Fruit fly (Drosophila melanogaster) whole organism, embryonic: ENCODE results near the gene CG12035.

Source experiments
- Ada2b ChIP-seq: fragments of 200-800 bp; sonication (Bioruptor generic); IDR thresholded peaks from 2 replicates; pipeline ENCODE4 v1.3.6; 2022; ENCODE audit warnings: missing biosample characterization, missing genetic modification characterization
- Awh ChIP-seq: fragments of 200-800 bp; sonication (Bioruptor generic); IDR thresholded peaks from 2 replicates; pipeline ENCODE4, ENCODE4 v1.3.6; 2022; ENCODE audit warnings: missing biosample characterization, missing genetic modification characterization
- B-H2 ChIP-seq: fragments of 200-800 bp; sonication (Bioruptor generic); optimal IDR thresholded peaks from 2 replicates; lab custom pipeline; 2018; ENCODE audit warnings: missing biosample characterization, mild to moderate bottlenecking, missing genetic modification characterization
- CG10979 ChIP-seq: fragments of 200-800 bp; sonication (Bioruptor generic); optimal IDR thresholded peaks from 2 replicates; lab custom pipeline; 2018; ENCODE audit warnings: missing biosample characterization, mild to moderate bottlenecking, missing genetic modification characterization, moderate library complexity
- CG11093 ChIP-seq: fragments of 200-800 bp; sonication (Bioruptor generic); IDR thresholded peaks from 3 replicates; pipeline ENCODE4 v1.3.6; 2022; ENCODE audit warnings: missing biosample characterization, missing genetic modification characterization
- CG13296 ChIP-seq: fragments of 200-800 bp; sonication (Bioruptor generic); optimal IDR thresholded peaks from 3 replicates; lab custom pipeline; 2018; ENCODE audit warnings: missing biosample characterization, mild to moderate bottlenecking, missing genetic modification characterization
- CG15269 ChIP-seq: fragments of 200-800 bp; sonication (Bioruptor generic); optimal IDR thresholded peaks from 2 replicates; lab custom pipeline; 2018; ENCODE audit warnings: missing biosample characterization, mild to moderate bottlenecking, missing genetic modification characterization, moderate library complexity
- CG1647 ChIP-seq: fragments of 200-800 bp; sonication (Bioruptor generic); optimal IDR thresholded peaks from 3 replicates; lab custom pipeline; 2016; ENCODE audit warnings: missing biosample characterization, missing genetic modification characterization
- CG1832 ChIP-seq: fragments of 200-800 bp; sonication (Bioruptor generic); optimal IDR thresholded peaks from 2 replicates; lab custom pipeline; 2017; ENCODE audit warnings: missing biosample characterization, mild to moderate bottlenecking, missing genetic modification characterization, inconsistent platforms
- CG2120 ChIP-seq: fragments of 200-800 bp; sonication (Bioruptor generic); optimal IDR thresholded peaks from 3 replicates; lab custom pipeline; 2016; ENCODE audit warnings: missing biosample characterization, missing genetic modification characterization
- CG32772 ChIP-seq: fragments of 200-800 bp; sonication (Bioruptor generic); IDR thresholded peaks from 2 replicates; pipeline ENCODE4 v1.3.6; 2022; ENCODE audit warnings: missing biosample characterization, missing genetic modification characterization
- CG3726 ChIP-seq: fragments of 200-800 bp; sonication (Bioruptor generic); IDR thresholded peaks from 3 replicates; pipeline ENCODE4, ENCODE4 v1.3.6; 2022; ENCODE audit warnings: missing biosample characterization, missing genetic modification characterization
- CG4360 ChIP-seq: fragments of 200-800 bp; sonication (Bioruptor generic); IDR thresholded peaks from 2 replicates; pipeline ENCODE4 v1.3.6; 2022; ENCODE audit warnings: missing biosample characterization, missing genetic modification characterization
- CG43689 ChIP-seq: fragments of 200-800 bp; sonication (Bioruptor generic); IDR thresholded peaks from 2 replicates; pipeline ENCODE4 v1.3.6; 2022; ENCODE audit warnings: missing biosample characterization, missing genetic modification characterization
- CG4707 ChIP-seq: fragments of 200-800 bp; sonication (Bioruptor generic); optimal IDR thresholded peaks from 2 replicates; lab custom pipeline; 2018; ENCODE audit warnings: missing biosample characterization, mild to moderate bottlenecking, missing genetic modification characterization, moderate library complexity
- CG7745 ChIP-seq: fragments of 200-800 bp; sonication (Bioruptor generic); optimal IDR thresholded peaks from 2 replicates; lab custom pipeline; 2018; ENCODE audit warnings: missing biosample characterization, mild to moderate bottlenecking, missing genetic modification characterization, moderate library complexity
- Deaf1 ChIP-seq: fragments of 200-800 bp; optimal IDR thresholded peaks from 3 replicates; lab custom pipeline; 2019; ENCODE audit warnings: missing biosample characterization, mild to moderate bottlenecking, missing genetic modification characterization, moderate library complexity
- Dfd ChIP-seq, 2 experiments: fragments of >200 bp; optimal IDR thresholded peaks; 2 replicates each; lab custom pipeline; 2017; ENCODE audit warnings: missing biosample characterization in 2 of 2, missing genetic modification characterization in 2 of 2
- Drgx ChIP-seq: fragments of 200-800 bp; sonication (Bioruptor generic); IDR thresholded peaks from 2 replicates; pipeline ENCODE4 v1.3.6; 2022; ENCODE audit warnings: missing biosample characterization, missing genetic modification characterization
- Eip74EF ChIP-seq, 2 experiments: fragments of 200-800 bp in 1 of 2; fragments of >200 bp in 1 of 2; sonication (Bioruptor generic) in 1 of 2; optimal IDR thresholded peaks; 2 replicates each; lab custom pipeline; 2017 to 2019; ENCODE audit warnings: missing biosample characterization in 2 of 2, missing genetic modification characterization in 2 of 2, mild to moderate bottlenecking in 1 of 2, moderate library complexity in 1 of 2
- H15 ChIP-seq: fragments of 200-800 bp; sonication (Bioruptor generic); IDR thresholded peaks from 3 replicates; pipeline ENCODE4 v1.3.6; 2022; ENCODE audit warnings: missing biosample characterization, missing genetic modification characterization
- H2.0 ChIP-seq: fragments of 200-800 bp; sonication (Bioruptor generic); IDR thresholded peaks from 2 replicates; pipeline ENCODE4 v1.3.6; 2022; ENCODE audit warnings: missing biosample characterization, missing genetic modification characterization
- HLHmδ ChIP-seq: fragments of 200-800 bp; sonication (Bioruptor generic); optimal IDR thresholded peaks from 2 replicates; lab custom pipeline; 2018; ENCODE audit warnings: missing biosample characterization, mild to moderate bottlenecking, missing genetic modification characterization, moderate library complexity
- Hr3 ChIP-seq: fragments of 200-800 bp; sonication (Bioruptor generic); optimal IDR thresholded peaks from 3 replicates; lab custom pipeline; 2016; ENCODE audit warnings: missing biosample characterization, missing genetic modification characterization
- Med ChIP-seq: fragments of 200-800 bp; sonication (Bioruptor generic); peaks from one replicate; lab custom pipeline; 2016; ENCODE audit warnings: missing biosample characterization, missing genetic modification characterization, mild to moderate bottlenecking, inconsistent platforms, moderate library complexity
- Mrtf ChIP-seq: fragments of 200-800 bp; sonication (Bioruptor generic); IDR thresholded peaks from 3 replicates; pipeline ENCODE4 v1.3.6; 2022; ENCODE audit warnings: missing biosample characterization, missing genetic modification characterization
- Optix ChIP-seq: fragments of 200-800 bp; sonication (Bioruptor generic); IDR thresholded peaks from 3 replicates; pipeline ENCODE4 v1.3.6; 2022; ENCODE audit warnings: missing biosample characterization, missing genetic modification characterization
- Sry-β ChIP-seq: fragments of 200-800 bp; sonication (Bioruptor generic); optimal IDR thresholded peaks from 2 replicates; lab custom pipeline; 2018; ENCODE audit warnings: missing biosample characterization, mild to moderate bottlenecking, missing genetic modification characterization, moderate library complexity
- abd-A ChIP-seq: fragments of 200-800 bp; sonication (Bioruptor generic); optimal IDR thresholded peaks from 3 replicates; lab custom pipeline; 2019; ENCODE audit warnings: missing biosample characterization, mild to moderate bottlenecking, missing genetic modification characterization, moderate library complexity
- bbx ChIP-seq: fragments of 200-800 bp; sonication (Bioruptor generic); IDR thresholded peaks from 2 replicates; pipeline ENCODE4 v1.3.6; 2022; ENCODE audit warnings: missing biosample characterization, missing genetic modification characterization; ENCODE audit not compliant: partially characterized antibody
- btn ChIP-seq: fragments of 200-800 bp; sonication (Bioruptor generic); optimal IDR thresholded peaks from 2 replicates; lab custom pipeline; 2016; ENCODE audit warnings: missing biosample characterization, missing genetic modification characterization
- crol ChIP-seq: fragments of 200-800 bp; sonication (Bioruptor generic); IDR thresholded peaks from 2 replicates; pipeline ENCODE4 v1.3.6; 2022; ENCODE audit warnings: missing biosample characterization, missing genetic modification characterization
- dan ChIP-seq: fragments of 200-800 bp; sonication (Bioruptor generic); IDR thresholded peaks from 2 replicates; pipeline ENCODE4 v1.3.6; 2022; ENCODE audit warnings: missing biosample characterization, missing genetic modification characterization
- dmrt99B ChIP-seq: fragments of 200-800 bp; sonication (Bioruptor generic); optimal IDR thresholded peaks from 2 replicates; lab custom pipeline; 2018; ENCODE audit warnings: missing biosample characterization, mild to moderate bottlenecking, missing genetic modification characterization, moderate library complexity
- fd96Cb ChIP-seq: fragments of 200-800 bp; sonication (Bioruptor generic); optimal IDR thresholded peaks from 2 replicates; lab custom pipeline; 2018; ENCODE audit warnings: missing biosample characterization, mild to moderate bottlenecking, missing genetic modification characterization, moderate library complexity
- gcm ChIP-seq: fragments of 200-800 bp; sonication (Bioruptor generic); optimal IDR thresholded peaks from 2 replicates; lab custom pipeline; 2019; ENCODE audit warnings: missing biosample characterization, mild to moderate bottlenecking, missing genetic modification characterization, moderate library complexity
- kah ChIP-seq: fragments of 200-800 bp; sonication (Bioruptor generic); optimal IDR thresholded peaks from 2 replicates; lab custom pipeline; 2018; ENCODE audit warnings: missing biosample characterization, mild to moderate bottlenecking, missing genetic modification characterization
- klu ChIP-seq: fragments of 200-800 bp; sonication (Bioruptor generic); IDR thresholded peaks from 2 replicates; pipeline ENCODE4 v1.3.6; 2022; ENCODE audit warnings: missing biosample characterization, missing genetic modification characterization
- kni ChIP-seq: fragments of 200-800 bp; sonication (Bioruptor generic); optimal IDR thresholded peaks from 3 replicates; lab custom pipeline; 2017; ENCODE audit warnings: mild to moderate bottlenecking, missing biosample characterization, missing genetic modification reagents, missing genetic modification characterization
- knrl ChIP-seq: fragments of 200-800 bp; sonication (Bioruptor generic); IDR thresholded peaks from 3 replicates; pipeline ENCODE4 v1.3.6; 2022; ENCODE audit warnings: missing biosample characterization, missing genetic modification characterization; ENCODE audit not compliant: partially characterized antibody
- lola ChIP-seq, 3 experiments: fragments of >200 bp in 2 of 3; fragments of 200-800 bp in 1 of 3; sonication (Bioruptor generic) in 1 of 3; optimal IDR thresholded peaks; 2 replicates each; lab custom pipeline; 2017 to 2019; ENCODE audit warnings: missing biosample characterization in 3 of 3, missing genetic modification characterization in 3 of 3, mild to moderate bottlenecking in 1 of 3, moderate library complexity in 1 of 3
- prd ChIP-seq, 3 experiments: fragments of >200 bp in 2 of 3; fragments of 200-800 bp in 1 of 3; sonication (Bioruptor generic) in 1 of 3; optimal IDR thresholded peaks in 2 of 3; IDR thresholded peaks in 1 of 3; 2 replicates in 2 of 3; 3 replicates in 1 of 3; pipeline versions ENCODE4 v1.3.6 to Lab custom; 2017 to 2022; ENCODE audit warnings: missing biosample characterization in 1 of 3, missing genetic modification characterization in 1 of 3
- sc ChIP-seq, 3 experiments: fragments of >200 bp in 2 of 3; fragments of 200-800 bp in 1 of 3; sonication (Bioruptor generic) in 1 of 3; optimal IDR thresholded peaks; 2 replicates in 2 of 3; 3 replicates in 1 of 3; lab custom pipeline; 2017; ENCODE audit warnings: mild to moderate bottlenecking in 1 of 3, missing biosample characterization in 1 of 3, missing genetic modification characterization in 1 of 3, missing genetic modification reagents in 1 of 3
- sima ChIP-seq: fragments of 200-800 bp; sonication (Bioruptor generic); optimal IDR thresholded peaks from 2 replicates; lab custom pipeline; 2016; ENCODE audit warnings: missing biosample characterization, missing genetic modification characterization
- sna ChIP-seq: fragments of 200-800 bp; sonication (Bioruptor generic); IDR thresholded peaks from 2 replicates; pipeline ENCODE4 v1.3.6; 2022; ENCODE audit warnings: missing biosample characterization, missing genetic modification characterization; ENCODE audit not compliant: partially characterized antibody
- vvl ChIP-seq: fragments of 200-800 bp; sonication (Bioruptor generic); IDR thresholded peaks from 2 replicates; pipeline ENCODE4 v1.3.6; 2022; ENCODE audit warnings: missing biosample characterization, missing genetic modification characterization
- z ChIP-seq: fragments of 200-800 bp; sonication (Bioruptor generic); IDR thresholded peaks from 3 replicates; pipeline ENCODE4 v1.3.6; 2022; ENCODE audit warnings: missing biosample characterization, missing genetic modification characterization

The CG12035 gene

dm6 chr3L:1746338-1747199 lies 22.4 kb downstream of the CG12035 start, which contains the start of gene CG13921 (continued):
- peak; percentile 100 for TF ChIP-seq Med (GFP tag; lab: Kevin White, UChicago)
- peak; percentile 99 for TF ChIP-seq CG1647 (GFP tag; lab: Kevin White, UChicago)
- peak; percentile 86 for TF ChIP-seq Deaf1
- TF ChIP-seq dan (GFP tag; lab: Robert Waterston, UW): peak; percentile 99
- no peak for TF ChIP-seq CG1832 (GFP tag; lab: Kevin White, UChicago)
- peak; percentile 87 for TF ChIP-seq z (GFP tag; lab: Robert Waterston, UW)
- peak; percentile 98 for TF ChIP-seq Mrtf (GFP tag; lab: Robert Waterston, UW)
- TF ChIP-seq Sry-β (GFP tag; lab: Kevin White, UChicago): peak; percentile 77
- peak; percentile 99 for TF ChIP-seq Optix (GFP tag; lab: Robert Waterston, UW)
- TF ChIP-seq vvl (GFP tag; lab: Robert Waterston, UW): peak; percentile 100
- no peak for TF ChIP-seq prd (optimal IDR thresholded peaks at IDR 0.05; lab: Kevin White, UChicago)
- peak; percentile 100 for TF ChIP-seq prd (GFP tag; IDR thresholded peaks at IDR 0.05; lab: Robert Waterston, UW)
- no peak for TF ChIP-seq sna (GFP tag; lab: Robert Waterston, UW)
- peak in 1 of 3 experiments; percentile 99 for TF ChIP-seq lola (GFP tag; optimal IDR thresholded peaks at IDR 0.05; lab: Kevin White, UChicago)
- TF ChIP-seq kni: peak; percentile 98
- TF ChIP-seq CG2120 (GFP tag; lab: Kevin White, UChicago): peak; percentile 98
- TF ChIP-seq klu (GFP tag; lab: Robert Waterston, UW): peak; percentile 99
- TF ChIP-seq H2.0 (GFP tag; lab: Robert Waterston, UW): peak; percentile 99
- TF ChIP-seq CG4360 (GFP tag; lab: Robert Waterston, UW): peak; percentile 98
- TF ChIP-seq CG11093 (GFP tag; lab: Robert Waterston, UW): peak; percentile 97
- peak; percentile 32; the same call in 1 of the 3 replicates for TF ChIP-seq knrl
- TF ChIP-seq Ada2b (GFP tag; lab: Robert Waterston, UW): peak; percentile 99
- TF ChIP-seq sima: peak; percentile 98
- peak; percentile 96 for TF ChIP-seq CG13296 (GFP tag; lab: Kevin White, UChicago)
- peak; percentile 99 for TF ChIP-seq CG3726 (GFP tag; lab: Robert Waterston, UW)
- TF ChIP-seq Dfd (GFP tag; optimal IDR thresholded peaks at IDR 0.05; lab: Kevin White, UChicago): no peak
- TF ChIP-seq fd96Cb: peak; percentile 100
- TF ChIP-seq dmrt99B (tag; lab: Kevin White, UChicago): peak; percentile 99
- peak; percentile 93 for TF ChIP-seq CG4707
- TF ChIP-seq Drgx: peak; percentile 100
- TF ChIP-seq btn (GFP tag; lab: Kevin White, UChicago): peak; percentile 99
- TF ChIP-seq B-H2: peak; percentile 80
- TF ChIP-seq CG7745: peak; percentile 92
- TF ChIP-seq H15 (GFP tag; lab: Robert Waterston, UW): peak; percentile 99
- TF ChIP-seq crol (GFP tag; lab: Robert Waterston, UW): peak; percentile 77
- TF ChIP-seq bbx: no peak
- TF ChIP-seq CG43689 (GFP tag; lab: Robert Waterston, UW): peak; percentile 96
- peak; percentile 99 for TF ChIP-seq Awh (GFP tag; lab: Robert Waterston, UW)
- peak; percentile 98 for TF ChIP-seq Hr3 (GFP tag; lab: Kevin White, UChicago)
- TF ChIP-seq Eip74EF (GFP tag; optimal IDR thresholded peaks at IDR 0.05; lab: Kevin White, UChicago): peak in 1 of 2 experiments; percentile 98
- peak; percentile 95 for TF ChIP-seq kah (GFP tag; lab: Kevin White, UChicago)
- peak; percentile 69 for TF ChIP-seq abd-A (tag; lab: Kevin White, UChicago)
- TF ChIP-seq CG32772 (GFP tag; lab: Robert Waterston, UW): peak; percentile 99
- no peak for TF ChIP-seq HLHmδ (GFP tag; lab: Kevin White, UChicago)
- peak; percentile 98 for TF ChIP-seq CG15269 (tag; lab: Kevin White, UChicago)
- no peak for TF ChIP-seq sc (optimal IDR thresholded peaks at IDR 0.05; lab: Kevin White, UChicago)
- TF ChIP-seq sc (GFP tag; optimal IDR thresholded peaks at IDR 0.05; lab: Kevin White, UChicago): peak; percentile 98
- peak; percentile 100 for TF ChIP-seq CG10979 (tag; lab: Kevin White, UChicago)
- peak; percentile 98 for TF ChIP-seq gcm (GFP tag; lab: Kevin White, UChicago)
